Fruit fly (Drosophila melanogaster) whole organism, adult: ENCODE results near the gene Eig71Ed.

Experiments used
- CG11617 ChIP-seq: fragments of 200-800 bp; sonication (Bioruptor generic); optimal IDR thresholded peaks from 2 replicates; lab custom pipeline; 2017; ENCODE audit warnings: mild to moderate bottlenecking, missing biosample characterization, missing genetic modification reagents, missing genetic modification characterization
- CG12768 ChIP-seq: fragments of 200-800 bp; sonication (Bioruptor generic); optimal IDR thresholded peaks from 2 replicates; lab custom pipeline; 2017; ENCODE audit warnings: missing biosample characterization, missing genetic modification characterization, mild to moderate bottlenecking, moderate library complexity, missing genetic modification reagents
- CG14711 ChIP-seq: fragments of 200-800 bp; sonication (Bioruptor generic); optimal IDR thresholded peaks from 2 replicates; lab custom pipeline; 2018; ENCODE audit warnings: missing biosample characterization, mild to moderate bottlenecking, missing genetic modification characterization, moderate library complexity
- CG1620 ChIP-seq: fragments of 200-800 bp; sonication (Bioruptor generic); optimal IDR thresholded peaks from 2 replicates; lab custom pipeline; 2016; ENCODE audit warnings: missing biosample characterization, missing genetic modification characterization
- CG33017 ChIP-seq: fragments of 200-800 bp; sonication (Bioruptor generic); optimal IDR thresholded peaks from 2 replicates; lab custom pipeline; 2018; ENCODE audit warnings: missing biosample characterization, mild to moderate bottlenecking, missing genetic modification characterization, moderate library complexity
- CG5204 ChIP-seq: fragments of 200-800 bp; sonication (Bioruptor generic); optimal IDR thresholded peaks from 2 replicates; lab custom pipeline; 2016; ENCODE audit warnings: missing biosample characterization, missing genetic modification characterization
- CG7045 ChIP-seq: fragments of 200-800 bp; sonication (Bioruptor generic); optimal IDR thresholded peaks from 2 replicates; lab custom pipeline; 2017; ENCODE audit warnings: missing biosample characterization, mild to moderate bottlenecking, missing genetic modification characterization
- CG7101 ChIP-seq: fragments of 200-800 bp; sonication (Bioruptor generic); optimal IDR thresholded peaks from 2 replicates; lab custom pipeline; 2018; ENCODE audit warnings: missing biosample characterization, mild to moderate bottlenecking, missing genetic modification characterization, moderate library complexity
- Clk ChIP-seq: fragments of 200-800 bp; sonication (Bioruptor generic); optimal IDR thresholded peaks from 2 replicates; lab custom pipeline; 2017; ENCODE audit warnings: missing biosample characterization, missing genetic modification characterization
- Crg-1 ChIP-seq: fragments of 200-800 bp; sonication (Bioruptor generic); optimal IDR thresholded peaks from 2 replicates; lab custom pipeline; 2016; ENCODE audit warnings: missing biosample characterization, missing genetic modification characterization
- Hr96 ChIP-seq: fragments of 200-800 bp; sonication (Bioruptor generic); optimal IDR thresholded peaks from 2 replicates; lab custom pipeline; 2016; ENCODE audit warnings: missing biosample characterization, missing genetic modification characterization
- Mnt ChIP-seq: fragments of 200-800 bp; sonication (Bioruptor generic); optimal IDR thresholded peaks from 2 replicates; lab custom pipeline; 2016; ENCODE audit warnings: missing biosample characterization, mild to moderate bottlenecking, missing genetic modification characterization
- bab1 ChIP-seq: fragments of 200-800 bp; sonication (Bioruptor generic); optimal IDR thresholded peaks from 3 replicates; lab custom pipeline; 2019; ENCODE audit warnings: missing biosample characterization, mild to moderate bottlenecking, missing genetic modification characterization, moderate library complexity
- cic ChIP-seq: fragments of 200-800 bp; sonication (Bioruptor generic); optimal IDR thresholded peaks from 2 replicates; lab custom pipeline; 2017; ENCODE audit warnings: missing biosample characterization, mild to moderate bottlenecking, missing genetic modification characterization, moderate library complexity
- cnc ChIP-seq, 2 experiments: fragments of >200 bp; optimal IDR thresholded peaks; 2 replicates each; lab custom pipeline; 2017
- kay ChIP-seq: fragments of 200-800 bp; sonication (Bioruptor generic); peaks from one replicate; lab custom pipeline; 2016; ENCODE audit warnings: missing biosample characterization, missing genetic modification characterization, borderline replicate concordance
- ovo ChIP-seq: fragments of 200-800 bp; sonication (Bioruptor generic); optimal IDR thresholded peaks from 2 replicates; lab custom pipeline; 2016; ENCODE audit warnings: missing biosample characterization, missing genetic modification characterization
- pad ChIP-seq: fragments of 200-800 bp; sonication (Bioruptor generic); optimal IDR thresholded peaks from 3 replicates; lab custom pipeline; 2017; ENCODE audit warnings: missing biosample characterization, missing genetic modification characterization, mild to moderate bottlenecking, moderate library complexity, missing genetic modification reagents
- tj ChIP-seq: fragments of 200-800 bp; sonication (Bioruptor generic); optimal IDR thresholded peaks from 3 replicates; lab custom pipeline; 2017; ENCODE audit warnings: missing biosample characterization, mild to moderate bottlenecking, missing genetic modification characterization, moderate library complexity
- toe ChIP-seq: fragments of 200-800 bp; sonication (Bioruptor generic); optimal IDR thresholded peaks from 2 replicates; lab custom pipeline; 2016; ENCODE audit warnings: missing biosample characterization, missing genetic modification characterization

The Eig71Ed gene

DNA sequence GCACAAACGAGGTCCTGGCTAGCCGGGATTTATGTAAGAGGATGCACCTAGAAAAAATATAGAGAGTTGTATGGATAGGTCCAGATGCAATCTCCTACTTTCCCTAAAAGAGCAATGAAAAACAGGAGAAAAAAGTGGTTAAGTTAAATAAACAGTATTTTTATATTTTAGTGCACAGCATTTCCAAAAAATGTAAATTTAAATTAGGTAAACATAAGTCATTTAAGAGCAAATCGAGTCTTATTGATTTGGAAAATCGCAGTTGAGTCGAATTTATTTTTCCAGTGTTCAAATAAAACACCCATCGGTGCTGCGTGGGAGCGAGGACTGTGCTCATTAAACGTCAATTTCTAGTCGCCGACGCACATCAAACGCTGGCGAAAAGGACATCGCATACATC, 13.4 kb downstream of the Eig71Ed start:
- TF ChIP-seq CG1620 (GFP tag; lab: Kevin White, UChicago): no peak
- TF ChIP-seq CG14711: no peak
- TF ChIP-seq cnc (optimal IDR thresholded peaks at IDR 0.05; lab: Kevin White, UChicago): no peak
- no peak for TF ChIP-seq CG7101 (tag; lab: Kevin White, UChicago)
- TF ChIP-seq tj (GFP tag; lab: Kevin White, UChicago): no peak
- no peak for TF ChIP-seq pad (GFP tag; lab: Kevin White, UChicago)
- no peak for TF ChIP-seq CG5204 (GFP tag; lab: Kevin White, UChicago)
- no peak for TF ChIP-seq bab1
- no peak for TF ChIP-seq CG12768 (GFP tag; lab: Kevin White, UChicago)
- no peak for TF ChIP-seq cic (GFP tag; lab: Kevin White, UChicago)

DNA sequence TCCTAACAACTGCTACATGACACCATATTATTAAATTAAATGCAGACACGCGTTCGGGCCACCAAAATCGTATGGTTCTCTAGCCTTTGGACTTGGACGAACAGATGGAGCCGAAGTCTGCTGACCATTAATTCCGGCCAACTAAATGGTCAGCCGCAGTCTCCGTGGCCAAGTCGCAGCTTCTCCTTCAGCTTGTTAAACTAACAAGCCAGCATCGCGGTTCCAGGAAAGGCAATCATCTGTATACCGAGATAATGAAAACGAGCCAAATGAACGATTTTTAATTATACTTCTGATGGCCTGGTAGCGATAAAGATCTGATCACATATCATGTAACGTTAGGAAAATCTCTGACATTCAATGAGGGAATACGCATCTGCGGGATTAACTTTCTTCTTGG, 17.6 kb downstream of the Eig71Ed start:
- TF ChIP-seq toe: no peak
- TF ChIP-seq CG5204 (GFP tag; lab: Kevin White, UChicago): no peak
- no peak for TF ChIP-seq CG1620 (GFP tag; lab: Kevin White, UChicago)
- no peak for TF ChIP-seq cic (GFP tag; lab: Kevin White, UChicago)
- no peak for TF ChIP-seq CG33017 (tag; lab: Kevin White, UChicago)
- TF ChIP-seq Hr96: no peak
- no peak for TF ChIP-seq CG14711
- no peak for TF ChIP-seq tj (GFP tag; lab: Kevin White, UChicago)
- TF ChIP-seq CG7101 (tag; lab: Kevin White, UChicago): no peak
- no peak for TF ChIP-seq CG7045

DNA sequence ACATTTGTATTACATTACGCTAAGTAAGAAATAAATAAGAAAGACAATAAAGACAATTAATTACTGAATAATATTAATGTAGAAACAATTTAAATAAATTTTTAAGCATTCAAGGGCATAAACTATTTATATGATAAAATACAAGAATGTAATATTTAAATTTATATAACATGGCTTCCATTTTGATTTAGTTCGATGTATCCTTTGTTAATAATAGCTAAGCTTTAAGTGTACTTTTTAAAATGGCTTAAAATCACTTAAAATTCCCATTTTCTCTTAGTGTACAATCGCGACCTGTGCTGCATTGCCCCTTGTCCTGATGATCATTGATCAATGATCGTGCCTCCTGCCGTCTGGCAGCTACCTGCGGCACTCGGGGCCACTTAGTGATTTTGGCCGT, 18.1 kb downstream of the Eig71Ed start:
- no peak for TF ChIP-seq Crg-1 (GFP tag; lab: Kevin White, UChicago)
- no peak for TF ChIP-seq ovo (GFP tag; lab: Kevin White, UChicago)
- TF ChIP-seq tj (GFP tag; lab: Kevin White, UChicago): no peak
- TF ChIP-seq CG12768 (GFP tag; lab: Kevin White, UChicago): no peak
- TF ChIP-seq CG33017 (tag; lab: Kevin White, UChicago): no peak
- no peak for TF ChIP-seq Clk
- TF ChIP-seq pad (GFP tag; lab: Kevin White, UChicago): no peak
- TF ChIP-seq CG7045: no peak
- TF ChIP-seq CG14711: no peak
- no peak for TF ChIP-seq CG11617 (GFP tag; lab: Kevin White, UChicago)
- no peak for TF ChIP-seq kay (GFP tag; lab: Kevin White, UChicago)
- no peak for TF ChIP-seq Hr96
- no peak for TF ChIP-seq CG5204 (GFP tag; lab: Kevin White, UChicago)
- TF ChIP-seq cnc (optimal IDR thresholded peaks at IDR 0.05; lab: Kevin White, UChicago): no peak
- no peak for TF ChIP-seq Mnt (GFP tag; lab: Kevin White, UChicago)
- no peak for TF ChIP-seq bab1
- TF ChIP-seq CG7101 (tag; lab: Kevin White, UChicago): no peak
- TF ChIP-seq cic (GFP tag; lab: Kevin White, UChicago): no peak

DNA sequence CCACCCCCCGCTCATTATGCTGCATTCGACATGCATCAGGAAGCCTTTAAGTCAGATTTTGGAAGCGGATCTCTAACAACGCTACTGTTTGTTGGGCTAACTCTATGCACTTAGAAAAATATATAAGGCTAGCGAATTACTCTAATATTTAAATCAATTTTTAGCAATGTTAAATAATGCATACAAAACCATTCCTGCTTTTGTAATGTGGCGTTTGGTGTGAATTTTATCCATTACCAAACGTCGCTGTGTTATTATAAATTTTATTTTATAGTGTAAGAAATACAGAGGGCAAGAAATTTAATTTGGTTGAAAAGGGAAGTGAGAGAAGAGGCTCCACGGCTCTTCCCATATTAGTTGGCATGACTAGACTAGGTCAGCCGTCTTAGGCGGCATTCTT, 20.5 kb downstream of the Eig71Ed start:
- TF ChIP-seq Clk (no peak), bab1 (no peak), cic (GFP tag; lab: Kevin White, UChicago) (no peak), CG7045 (no peak), CG33017 (tag; lab: Kevin White, UChicago) (no peak), toe (no peak)

DNA sequence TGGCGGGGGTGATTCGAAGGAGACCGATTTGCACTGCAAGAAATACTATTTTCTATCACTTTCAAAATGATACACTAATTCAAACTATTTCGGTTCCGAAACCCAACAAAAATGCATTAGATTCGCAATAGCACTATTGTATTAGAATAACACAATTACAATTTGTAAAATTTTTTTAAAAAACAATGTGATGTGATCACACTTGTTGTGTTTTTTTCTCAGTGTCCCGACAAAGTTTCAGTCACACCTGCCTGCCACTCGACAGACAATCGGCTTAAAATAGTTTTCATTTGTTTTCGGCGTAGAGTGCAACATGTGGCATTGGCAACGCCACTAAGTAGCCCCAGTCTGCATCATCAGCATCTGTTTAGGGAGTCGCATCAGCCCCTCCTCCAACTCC, 22.8 kb downstream of the Eig71Ed start:
- TF ChIP-seq CG1620 (GFP tag; lab: Kevin White, UChicago) (no peak), Hr96 (no peak), CG7045 (no peak), Mnt (GFP tag; lab: Kevin White, UChicago) (no peak), Clk (no peak), CG12768 (GFP tag; lab: Kevin White, UChicago) (no peak), ovo (GFP tag; lab: Kevin White, UChicago) (no peak), Crg-1 (GFP tag; lab: Kevin White, UChicago) (no peak), tj (GFP tag; lab: Kevin White, UChicago) (no peak), bab1 (no peak), CG33017 (tag; lab: Kevin White, UChicago) (no peak)

DNA sequence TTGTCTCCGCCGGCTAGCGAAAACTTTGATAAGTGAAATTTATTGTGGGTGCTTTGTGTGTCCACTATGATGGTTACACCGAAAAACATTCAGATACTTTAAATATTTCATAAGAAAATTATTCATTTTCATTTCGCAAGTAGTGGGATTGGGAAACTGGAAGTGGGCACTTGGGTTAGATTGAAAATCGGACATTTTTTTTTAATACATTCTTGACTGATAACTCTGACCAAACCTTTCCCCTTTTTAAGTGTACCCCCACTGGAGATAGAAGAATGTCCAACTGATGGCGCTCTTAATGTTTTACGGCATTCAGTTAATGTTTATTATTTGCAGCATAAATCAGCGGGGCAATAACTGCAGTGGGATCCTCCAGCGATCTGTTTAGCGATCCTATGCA, 25.3 kb downstream of the Eig71Ed start:
- TF ChIP-seq CG1620 (GFP tag; lab: Kevin White, UChicago): no peak
- no peak for TF ChIP-seq CG7045
- TF ChIP-seq kay (GFP tag; lab: Kevin White, UChicago): no peak
- TF ChIP-seq CG7101 (tag; lab: Kevin White, UChicago): no peak
- no peak for TF ChIP-seq Hr96
- no peak for TF ChIP-seq cnc (optimal IDR thresholded peaks at IDR 0.05; lab: Kevin White, UChicago)
- TF ChIP-seq CG5204 (GFP tag; lab: Kevin White, UChicago): no peak
- no peak for TF ChIP-seq CG33017 (tag; lab: Kevin White, UChicago)
- no peak for TF ChIP-seq Crg-1 (GFP tag; lab: Kevin White, UChicago)

DNA sequence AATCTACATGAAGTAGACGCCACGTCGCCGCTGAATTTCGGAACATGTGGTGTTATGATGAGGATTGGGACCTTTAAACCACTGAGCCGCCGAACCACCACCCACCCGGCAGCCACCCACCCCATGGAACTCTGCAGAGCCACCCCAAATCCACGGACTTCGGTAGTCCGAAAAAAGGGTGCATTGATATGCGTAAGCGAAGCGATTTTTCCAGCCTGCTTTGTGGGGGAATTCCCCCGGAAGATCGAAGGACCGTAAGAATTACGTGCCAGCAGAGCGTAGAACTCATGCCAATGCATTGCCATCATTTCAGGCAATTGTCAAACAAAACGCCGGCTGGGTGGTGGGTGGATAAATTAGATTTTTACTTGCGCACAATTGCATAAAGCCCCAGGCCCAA, 25.9 kb downstream of the Eig71Ed start:
- TF ChIP-seq CG11617 (GFP tag; lab: Kevin White, UChicago): no peak
- TF ChIP-seq toe: no peak
- no peak for TF ChIP-seq Crg-1 (GFP tag; lab: Kevin White, UChicago)
- no peak for TF ChIP-seq Clk
- TF ChIP-seq CG33017 (tag; lab: Kevin White, UChicago): no peak
- no peak for TF ChIP-seq Hr96
- TF ChIP-seq kay (GFP tag; lab: Kevin White, UChicago): no peak
- no peak for TF ChIP-seq cic (GFP tag; lab: Kevin White, UChicago)
